Fruit fly (Drosophila melanogaster): ENCODE data around the gene Actn3.

DNA sequence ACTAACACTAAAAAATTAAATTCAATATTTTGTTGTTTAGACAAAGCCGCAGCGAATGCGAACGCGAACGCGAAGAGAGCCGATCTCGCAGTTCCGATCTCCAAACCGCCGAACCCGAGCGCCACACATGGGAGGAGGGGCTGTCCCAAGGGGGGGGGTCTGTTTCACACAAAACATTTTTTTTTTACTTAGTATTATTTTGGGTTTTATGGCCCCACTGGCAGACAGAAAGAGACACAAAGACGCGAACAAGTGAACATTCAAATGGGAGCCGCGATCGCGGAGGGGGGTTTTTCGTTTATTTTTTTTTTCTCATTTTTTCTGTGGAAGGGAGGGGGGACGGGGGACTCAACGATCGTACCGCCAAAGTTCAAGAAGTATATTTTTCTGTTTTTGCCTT, 33.3 kb downstream of the Actn3 start:
- TF ChIP-seq Crg-1 (GFP tag; optimal IDR thresholded peaks at IDR 0.05), result no peak
- no peak for TF ChIP-seq CG11617 (GFP tag; optimal IDR thresholded peaks at IDR 0.05)
- TF ChIP-seq kay (GFP tag; ENCODE audit: borderline replicate concordance), result no peak
- TF ChIP-seq cnc (optimal IDR thresholded peaks at IDR 0.05), result no peak
- TF ChIP-seq toe (GFP tag; optimal IDR thresholded peaks at IDR 0.05), result no peak
- TF ChIP-seq CG7045 (GFP tag; optimal IDR thresholded peaks at IDR 0.05), result no peak

All from whole organism, adult.